Worm (Caenorhabditis elegans): ENCODE results near the gene F54E7.6.

- TF ChIP-seq him-1 (tag; optimal IDR thresholded peaks at IDR 0.05) (no peak), dao-5 (tag; optimal IDR thresholded peaks at IDR 0.05) (no peak), W03F9.2 (tag; optimal IDR thresholded peaks at IDR 0.05) (peak; percentile 2)
Measured at ce11 chrIII:5692690-5693089, 31.8 kb upstream of the F54E7.6 start, which contains the start of the genes abi-1 and arle-14.
